Fruit fly (Drosophila melanogaster): ENCODE measurements around the gene CG45071.
A peak's percentile ranks its signal among the peaks of the same experiment; 100 is the strongest.

The CG45071 gene

DNA sequence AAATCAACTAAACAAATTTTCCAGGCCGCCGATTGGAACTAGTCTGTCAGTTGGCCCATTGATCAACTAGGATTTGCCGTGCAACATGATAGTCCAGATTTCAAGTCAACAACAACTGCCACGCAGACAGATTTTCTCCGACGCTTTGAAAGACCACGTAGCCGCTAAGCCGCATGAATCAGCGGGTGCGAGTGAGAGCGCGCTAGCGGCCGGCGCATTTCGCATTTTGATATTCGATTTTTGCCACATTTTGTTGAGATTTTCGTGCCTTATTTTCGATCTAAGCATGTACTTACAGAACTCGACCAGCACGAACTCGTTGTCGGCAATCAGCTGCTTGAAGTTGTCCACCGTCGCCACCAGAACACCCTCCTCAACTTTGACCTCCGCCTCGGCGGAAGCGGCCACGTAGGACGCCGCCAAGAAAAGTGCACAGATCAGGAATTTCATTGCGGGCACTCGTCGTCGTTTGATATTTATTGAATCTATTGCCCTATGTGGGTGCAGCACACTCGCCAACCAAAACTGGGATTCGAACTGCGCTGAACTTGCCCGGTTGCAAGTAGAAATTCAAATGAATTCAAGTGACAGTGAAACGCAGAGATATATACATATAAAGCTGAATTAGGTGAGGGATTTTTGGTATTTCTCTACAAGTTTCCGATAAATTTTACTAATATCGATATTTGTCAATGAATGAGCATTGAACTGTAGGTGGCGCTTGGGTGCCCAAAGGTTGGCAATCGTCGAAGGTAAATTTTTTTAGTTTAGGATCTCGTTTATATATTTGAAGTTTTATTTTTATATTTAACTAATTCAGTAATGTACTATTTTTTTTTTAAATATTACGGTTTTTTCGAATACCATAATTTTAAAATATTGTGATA, 36.6 kb downstream of the CG45071 start, which contains the start of gene Pdi (continued):
- TF ChIP-seq bab2 (GFP tag; optimal IDR thresholded peaks at IDR 0.05): no peak
- TF ChIP-seq TFAM (GFP tag; optimal IDR thresholded peaks at IDR 0.05): no peak
- TF ChIP-seq gce (GFP tag; IDR thresholded peaks at IDR 0.05): 0 out of 3 replicates have a peak, but pooled peaks have one; percentile 1
- TF ChIP-seq tin (GFP tag; optimal IDR thresholded peaks at IDR 0.05): peak; percentile 3
- no peak for TF ChIP-seq tap (tag; optimal IDR thresholded peaks at IDR 0.05)
- TF ChIP-seq NC2β (GFP tag; optimal IDR thresholded peaks at IDR 0.05): peak; percentile 48
- TF ChIP-seq CG3838 (GFP tag; optimal IDR thresholded peaks at IDR 0.05): no peak
- TF ChIP-seq CG12219 (GFP tag; optimal IDR thresholded peaks at IDR 0.05): no peak
- TF ChIP-seq cato (GFP tag; optimal IDR thresholded peaks at IDR 0.05; ENCODE audit: borderline replicate concordance): no peak
- peak in 1 of 2 experiments; percentile 99 for TF ChIP-seq Hr78 (GFP tag; optimal IDR thresholded peaks at IDR 0.05)
- TF ChIP-seq pros (GFP tag; optimal IDR thresholded peaks at IDR 0.05): no peak
- no peak for TF ChIP-seq mam (GFP tag; optimal IDR thresholded peaks at IDR 0.05)
- TF ChIP-seq abd-A (tag; optimal IDR thresholded peaks at IDR 0.05): peak; percentile 17
- TF ChIP-seq sob (GFP tag; IDR thresholded peaks at IDR 0.05): peak; percentile 60; the same call in 1 of the 2 replicates
- TF ChIP-seq BEAF-32 (GFP tag; optimal IDR thresholded peaks at IDR 0.05): peak; percentile 85
- TF ChIP-seq hbn (GFP tag; IDR thresholded peaks at IDR 0.05; ENCODE audit: partially characterized antibody): peak; percentile 64
- peak; percentile 24 for TF ChIP-seq CG3995 (GFP tag; optimal IDR thresholded peaks at IDR 0.05)
- TF ChIP-seq gcm2 (GFP tag; optimal IDR thresholded peaks at IDR 0.05): peak; percentile 51
- no peak for TF ChIP-seq grn (GFP tag; optimal IDR thresholded peaks at IDR 0.05)
- TF ChIP-seq CG17186 (GFP tag; optimal IDR thresholded peaks at IDR 0.05): peak; percentile 56
- TF ChIP-seq CG6175 (GFP tag; IDR thresholded peaks at IDR 0.05): no peak
- TF ChIP-seq peb (GFP tag; IDR thresholded peaks at IDR 0.05): no peak
- peak; percentile 75 for TF ChIP-seq NC2α (GFP tag; optimal IDR thresholded peaks at IDR 0.05)
- TF ChIP-seq CG15514 (GFP tag; optimal IDR thresholded peaks at IDR 0.05): peak; percentile 58
- TF ChIP-seq Atf-2 (GFP tag; optimal IDR thresholded peaks at IDR 0.05): no peak
- peak; percentile 44 for TF ChIP-seq CG4424 (GFP tag; optimal IDR thresholded peaks at IDR 0.05)
- peak; percentile 12 for TF ChIP-seq exex (tag; optimal IDR thresholded peaks at IDR 0.05)
- peak; percentile 91 for TF ChIP-seq Med (GFP tag)
- TF ChIP-seq run (tag; optimal IDR thresholded peaks at IDR 0.05): no peak
- TF ChIP-seq HLH54F (GFP tag; optimal IDR thresholded peaks at IDR 0.05): no peak
- TF ChIP-seq Fer3 (tag; optimal IDR thresholded peaks at IDR 0.05): peak; percentile 26
- TF ChIP-seq CG8944 (GFP tag; optimal IDR thresholded peaks at IDR 0.05): no peak
- TF ChIP-seq cas (GFP tag; IDR thresholded peaks at IDR 0.05): no peak
- peak; percentile 43 for TF ChIP-seq CG13624 (GFP tag; optimal IDR thresholded peaks at IDR 0.05)
- no peak for TF ChIP-seq CG7963 (GFP tag; IDR thresholded peaks at IDR 0.05; ENCODE audit: partially characterized antibody)
- no peak for TF ChIP-seq zf30C (GFP tag; optimal IDR thresholded peaks at IDR 0.05)
- TF ChIP-seq Dll (GFP tag; IDR thresholded peaks at IDR 0.05; ENCODE audit: partially characterized antibody): peak; percentile 73
- no peak for TF ChIP-seq CG6854 (GFP tag; optimal IDR thresholded peaks at IDR 0.05)
- no peak for TF ChIP-seq Usf (GFP tag; optimal IDR thresholded peaks at IDR 0.05)
- peak; percentile 75; the same call in 2 of the 3 replicates for TF ChIP-seq Opbp (GFP tag; IDR thresholded peaks at IDR 0.05; ENCODE audit: partially characterized antibody)
- TF ChIP-seq CG8765 (GFP tag; IDR thresholded peaks at IDR 0.05): no peak
- no peak for TF ChIP-seq CG17328 (GFP tag; IDR thresholded peaks at IDR 0.05)
- no peak for TF ChIP-seq CG15011 (GFP tag; optimal IDR thresholded peaks at IDR 0.05)
- peak; percentile 19 for TF ChIP-seq CG34376 (GFP tag; optimal IDR thresholded peaks at IDR 0.05)
- TF ChIP-seq CG32767 (GFP tag; IDR thresholded peaks at IDR 0.05): peak; percentile 70
- TF ChIP-seq CG4730 (GFP tag; IDR thresholded peaks at IDR 0.05): no peak
- no peak for TF ChIP-seq Taf1 (GFP tag; IDR thresholded peaks at IDR 0.05)
- no peak for TF ChIP-seq slp2 (GFP tag; optimal IDR thresholded peaks at IDR 0.05)
- TF ChIP-seq CG2875 (GFP tag; optimal IDR thresholded peaks at IDR 0.05): peak; percentile 11

All from whole organism, embryonic.